Fruit fly (Drosophila melanogaster) Kc167 (cell line): Measurements from ENCODE around the gene trbl.

Source experiments
- Myc ChIP-seq: fragments of >200 bp; optimal IDR thresholded peaks from 2 replicates; lab custom pipeline; 2017; ENCODE audit warnings: missing external identifiers
- Sin3A ChIP-seq: fragments of >200 bp; optimal IDR thresholded peaks from 2 replicates; lab custom pipeline; 2018; ENCODE audit warnings: missing external identifiers
- h ChIP-seq: fragments of >200 bp; optimal IDR thresholded peaks from 3 replicates; lab custom pipeline; 2018; ENCODE audit warnings: missing external identifiers
- insv ChIP-seq: fragments of >200 bp; optimal IDR thresholded peaks from 3 replicates; lab custom pipeline; 2018; ENCODE audit warnings: missing external identifiers

- TF ChIP-seq insv (lab: Kevin White, UChicago): no peak
- no peak for TF ChIP-seq Sin3A (lab: Kevin White, UChicago)
- no peak for TF ChIP-seq Myc (lab: Kevin White, UChicago)
- no peak for TF ChIP-seq h (lab: Kevin White, UChicago)
These were observed 28.8 kb upstream of the trbl start, which contains the start of gene CG5262 for dm6 chr3L:20430182-20430581.
